Fruit fly (Drosophila melanogaster): Measurements from ENCODE around the gene sds22.

sds22 gene

DNA sequence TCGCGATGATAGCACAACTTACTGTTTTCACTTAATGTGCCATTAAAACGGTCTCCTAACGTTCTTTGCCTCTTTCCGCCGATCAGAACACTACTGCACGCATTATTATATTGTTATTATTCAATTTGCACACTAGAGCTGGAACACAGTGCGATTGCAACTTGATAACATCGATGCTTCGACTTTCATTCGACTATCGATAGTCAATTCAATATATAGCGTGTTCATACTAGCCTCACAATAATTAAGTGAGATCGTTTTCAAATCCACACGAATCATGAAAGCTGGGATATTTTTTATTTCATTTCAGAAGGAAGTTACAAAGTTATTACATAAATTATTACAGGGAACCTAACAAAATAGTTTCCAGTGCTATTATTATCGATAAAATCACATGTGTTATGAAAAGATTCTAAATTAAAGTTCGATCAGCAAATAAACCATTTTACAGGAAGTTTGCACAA lies 9.9 kb downstream of the sds22 start (continued):
- TF ChIP-seq Usf (GFP tag; optimal IDR thresholded peaks at IDR 0.05) (no peak), zen2 (GFP tag; IDR thresholded peaks at IDR 0.05; ENCODE audit: partially characterized antibody) (peak; percentile 63; the same call in 1 of the 3 replicates), CG17361 (GFP tag; IDR thresholded peaks at IDR 0.05) (0 out of 3 replicates have a peak, but pooled peaks have one; percentile 16), wdn (GFP tag; IDR thresholded peaks at IDR 0.05) (0 out of 2 replicates have a peak, but pooled peaks have one; percentile 8), nom (GFP tag; optimal IDR thresholded peaks at IDR 0.05) (no peak), Bteb2 (GFP tag; optimal IDR thresholded peaks at IDR 0.05) (peak; percentile 75), tup (GFP tag; optimal IDR thresholded peaks at IDR 0.05) (no peak), danr (GFP tag; IDR thresholded peaks at IDR 0.05) (no peak), ac (GFP tag; optimal IDR thresholded peaks at IDR 0.05) (no peak), Chrac-16 (GFP tag; optimal IDR thresholded peaks at IDR 0.05) (peak; percentile 41), ab (GFP tag; optimal IDR thresholded peaks at IDR 0.05) (peak; percentile 11), onecut (GFP tag; IDR thresholded peaks at IDR 0.05) (no peak), Hand (GFP tag; optimal IDR thresholded peaks at IDR 0.05) (no peak), CG7745 (tag; optimal IDR thresholded peaks at IDR 0.05) (no peak), CG12219 (GFP tag; optimal IDR thresholded peaks at IDR 0.05) (no peak), amos (GFP tag; IDR thresholded peaks at IDR 0.05; ENCODE audit: partially characterized antibody) (peak; percentile 89), CG15696 (tag; optimal IDR thresholded peaks at IDR 0.05) (no peak), chinmo (GFP tag; IDR thresholded peaks at IDR 0.05; ENCODE audit: partially characterized antibody) (peak; percentile 96), cg (GFP tag; optimal IDR thresholded peaks at IDR 0.05) (no peak), pan (optimal IDR thresholded peaks at IDR 0.05) (no peak), pan (GFP tag; optimal IDR thresholded peaks at IDR 0.05 in 1 of 2, IDR thresholded peaks at IDR 0.05 in 1 of 2) (peak in 1 of 2 experiments; percentile 58), CG12391 (tag; optimal IDR thresholded peaks at IDR 0.05) (peak; percentile 75), exex (tag; optimal IDR thresholded peaks at IDR 0.05) (peak; percentile 56), CG12659 (GFP tag; optimal IDR thresholded peaks at IDR 0.05) (peak; percentile 72), CG12071 (GFP tag; optimal IDR thresholded peaks at IDR 0.05) (no peak), Dp (GFP tag; optimal IDR thresholded peaks at IDR 0.05) (peak; percentile 57), fd64A (GFP tag; optimal IDR thresholded peaks at IDR 0.05) (no peak), dati (GFP tag; IDR thresholded peaks at IDR 0.05) (no peak), B-H2 (GFP tag; optimal IDR thresholded peaks at IDR 0.05) (peak; percentile 40), Xrp1 (GFP tag; IDR thresholded peaks at IDR 0.05) (peak; percentile 17; the same call in 1 of the 2 replicates), CG5953 (GFP tag; IDR thresholded peaks at IDR 0.05) (no peak), pzg (GFP tag; optimal IDR thresholded peaks at IDR 0.05) (peak; percentile 63), CG9876 (GFP tag; optimal IDR thresholded peaks at IDR 0.05) (peak; percentile 52), Eip74EF (GFP tag; optimal IDR thresholded peaks at IDR 0.05) (no peak), CG11504 (tag; optimal IDR thresholded peaks at IDR 0.05) (peak; percentile 60), CG7928 (GFP tag; optimal IDR thresholded peaks at IDR 0.05) (no peak), Spps (tag; optimal IDR thresholded peaks at IDR 0.05) (no peak), jing (GFP tag; optimal IDR thresholded peaks at IDR 0.05) (no peak), NC2β (GFP tag; optimal IDR thresholded peaks at IDR 0.05) (peak; percentile 26), dm (GFP tag; optimal IDR thresholded peaks at IDR 0.05) (peak; percentile 21), CG1832 (GFP tag; optimal IDR thresholded peaks at IDR 0.05) (no peak), Pdp1 (GFP tag; optimal IDR thresholded peaks at IDR 0.05) (peak; percentile 61 to 85), gcm2 (GFP tag; optimal IDR thresholded peaks at IDR 0.05) (no peak), Oaz (GFP tag; IDR thresholded peaks at IDR 0.05) (no peak), Nf-YB (GFP tag; optimal IDR thresholded peaks at IDR 0.05) (peak; percentile 33), NFAT (GFP tag; IDR thresholded peaks at IDR 0.05) (peak; percentile 43; the same call in 1 of the 2 replicates), bigmax (GFP tag; optimal IDR thresholded peaks at IDR 0.05) (no peak), Gsc (GFP tag; IDR thresholded peaks at IDR 0.05) (no peak), Jarid2 (GFP tag; optimal IDR thresholded peaks at IDR 0.05) (no peak), CG31441 (GFP tag; IDR thresholded peaks at IDR 0.05) (peak; percentile 37)

Measured in whole organism, embryonic.